Worm (Caenorhabditis elegans) whole organism, L4/young adult: ENCODE data around the gene sri-30.

Experiments used
- W03F9.2 ChIP-seq: fragments of 150-350 bp; optimal IDR thresholded peaks from 2 replicates; lab custom pipeline; 2014; ENCODE audit warnings: missing biosample characterization, missing genetic modification characterization
- dao-5 ChIP-seq: sonication (generic microtip); optimal IDR thresholded peaks from 2 replicates; lab custom pipeline; 2016; ENCODE audit warnings: missing genotype, missing genetic modification characterization, moderate library complexity, missing compliant biosample characterization
- him-1 ChIP-seq: sonication (generic microtip); optimal IDR thresholded peaks from 2 replicates; lab custom pipeline; 2016; ENCODE audit warnings: missing genotype, missing genetic modification reagents, missing genetic modification characterization, missing compliant biosample characterization

ce11 chrII:3023381-3023935 lies 22.5 kb upstream of the sri-30 start, which contains the start of gene clec-2:
- TF ChIP-seq him-1 (tag; lab: Kevin White, UChicago), result no peak
- TF ChIP-seq W03F9.2 (tag; lab: Kevin White, UChicago), result no peak
- TF ChIP-seq dao-5 (tag; lab: Kevin White, UChicago), result no peak
